Worm (Caenorhabditis elegans) whole organism, late embryonic: Measurements from ENCODE around the gene AH9.4.

Experiments
- C38D4.7 ChIP-seq: fragments of 200-800 bp; sonication (Bioruptor generic); optimal IDR thresholded peaks from 2 replicates; lab custom pipeline; 2018; ENCODE audit warnings: mild to moderate bottlenecking, missing genetic modification characterization, moderate library complexity, missing compliant biosample characterization
- F13H6.1 ChIP-seq: sonication (generic microtip); optimal IDR thresholded peaks from 2 replicates; lab custom pipeline; 2016; ENCODE audit warnings: missing genetic modification characterization, missing compliant biosample characterization
- K02D7.2 ChIP-seq: sonication (generic microtip); optimal IDR thresholded peaks from 2 replicates; lab custom pipeline; 2017; ENCODE audit warnings: mild to moderate bottlenecking, missing genetic modification characterization, missing compliant biosample characterization
- ama-1 ChIP-seq: fragments of 150-350 bp; optimal IDR thresholded peaks from 2 replicates; lab custom pipeline; 2014
- ceh-14 ChIP-seq: sonication (generic microtip); optimal IDR thresholded peaks from 2 replicates; lab custom pipeline; 2016; ENCODE audit warnings: missing genotype, missing genetic modification characterization, missing compliant biosample characterization
- ceh-22 ChIP-seq: sonication (generic microtip); optimal IDR thresholded peaks from 2 replicates; lab custom pipeline; 2017; ENCODE audit warnings: missing biosample characterization, missing genetic modification characterization
- ceh-34 ChIP-seq: sonication (generic microtip); optimal IDR thresholded peaks from 2 replicates; lab custom pipeline; 2016; ENCODE audit warnings: mild to moderate bottlenecking, missing genetic modification characterization, missing compliant biosample characterization
- ceh-48 ChIP-seq: sonication (generic microtip); optimal IDR thresholded peaks from 2 replicates; lab custom pipeline; 2016; ENCODE audit warnings: missing genetic modification characterization, inconsistent platforms, missing compliant biosample characterization
- che-1 ChIP-seq: sonication (generic microtip); optimal IDR thresholded peaks from 2 replicates; lab custom pipeline; 2016; ENCODE audit warnings: mild to moderate bottlenecking, missing genetic modification characterization, missing compliant biosample characterization
- ets-4 ChIP-seq: sonication (generic microtip); optimal IDR thresholded peaks from 2 replicates; lab custom pipeline; 2016; ENCODE audit warnings: missing genetic modification characterization, missing compliant biosample characterization
- fkh-10 ChIP-seq: fragments of 150-350 bp; optimal IDR thresholded peaks from 2 replicates; lab custom pipeline; 2014; ENCODE audit warnings: missing biosample characterization, missing genetic modification reagents, missing genetic modification characterization
- fkh-6 ChIP-seq: sonication (generic microtip); optimal IDR thresholded peaks from 2 replicates; lab custom pipeline; 2016; ENCODE audit warnings: missing genetic modification characterization, missing compliant biosample characterization
- hlh-8 ChIP-seq: sonication (generic microtip); optimal IDR thresholded peaks from 2 replicates; lab custom pipeline; 2016; ENCODE audit warnings: missing genotype, missing genetic modification characterization, missing compliant biosample characterization
- lin-11 ChIP-seq: fragments of 200-800 bp; sonication (Bioruptor generic); optimal IDR thresholded peaks from 2 replicates; lab custom pipeline; 2018; ENCODE audit warnings: mild to moderate bottlenecking, missing genetic modification characterization, missing compliant biosample characterization
- madf-2 ChIP-seq: sonication (generic microtip); optimal IDR thresholded peaks from 2 replicates; lab custom pipeline; 2017; ENCODE audit warnings: missing genetic modification characterization, missing compliant biosample characterization
- mec-3 ChIP-seq: sonication (generic microtip); optimal IDR thresholded peaks from 2 replicates; lab custom pipeline; 2016; ENCODE audit warnings: borderline replicate concordance, missing genetic modification characterization, missing compliant biosample characterization
- nhr-232 ChIP-seq: sonication (generic microtip); optimal IDR thresholded peaks from 2 replicates; lab custom pipeline; 2016; ENCODE audit warnings: missing genetic modification characterization, missing compliant biosample characterization
- odd-2 ChIP-seq: sonication (generic microtip); optimal IDR thresholded peaks from 2 replicates; lab custom pipeline; 2017; ENCODE audit warnings: antibody characterized with exemption, mild to moderate bottlenecking, missing genetic modification characterization, missing compliant biosample characterization
- pag-3 ChIP-seq: sonication (generic microtip); optimal IDR thresholded peaks from 2 replicates; lab custom pipeline; 2016; ENCODE audit warnings: missing compliant biosample characterization, missing genetic modification characterization, borderline replicate concordance
- pat-9 ChIP-seq: fragments of 200-800 bp; sonication (Bioruptor generic); optimal IDR thresholded peaks from 2 replicates; lab custom pipeline; 2018; ENCODE audit warnings: mild to moderate bottlenecking, missing genetic modification characterization, moderate library complexity, missing compliant biosample characterization
- pax-1 ChIP-seq: fragments of 150-350 bp; optimal IDR thresholded peaks from 2 replicates; lab custom pipeline; 2014; ENCODE audit warnings: missing biosample characterization, missing genetic modification characterization
- pha-4 ChIP-seq: fragments of 150-350 bp; optimal IDR thresholded peaks from 2 replicates; lab custom pipeline; 2018; ENCODE audit warnings: missing biosample characterization, missing genetic modification reagents, missing genetic modification characterization
- ref-2 ChIP-seq: sonication (generic microtip); optimal IDR thresholded peaks from 2 replicates; lab custom pipeline; 2016; ENCODE audit warnings: missing genetic modification characterization, missing compliant biosample characterization
- sox-4 ChIP-seq: sonication (generic microtip); optimal IDR thresholded peaks from 2 replicates; lab custom pipeline; 2017; ENCODE audit warnings: mild to moderate bottlenecking, missing genetic modification characterization, inconsistent platforms, missing compliant biosample characterization
- ttx-3 ChIP-seq: sonication (generic microtip); optimal IDR thresholded peaks from 2 replicates; lab custom pipeline; 2016; ENCODE audit warnings: missing genetic modification reagents, missing genetic modification characterization, missing compliant biosample characterization
- unc-42 ChIP-seq: sonication (generic microtip); optimal IDR thresholded peaks from 2 replicates; lab custom pipeline; 2016; ENCODE audit warnings: missing genotype, missing genetic modification characterization, missing compliant biosample characterization
- unc-55 ChIP-seq: sonication (generic microtip); optimal IDR thresholded peaks from 2 replicates; lab custom pipeline; 2017; ENCODE audit warnings: missing biosample characterization, missing genetic modification reagents, missing genetic modification characterization
- unc-86 ChIP-seq: sonication (generic microtip); optimal IDR thresholded peaks from 2 replicates; lab custom pipeline; 2016; ENCODE audit warnings: missing genetic modification characterization, missing compliant biosample characterization
- zip-5 ChIP-seq: sonication (generic microtip); optimal IDR thresholded peaks from 2 replicates; lab custom pipeline; 2016; ENCODE audit warnings: missing genetic modification characterization, missing compliant biosample characterization
- ztf-16 ChIP-seq: sonication (generic microtip); optimal IDR thresholded peaks from 2 replicates; lab custom pipeline; 2017; ENCODE audit warnings: missing genetic modification characterization, missing compliant biosample characterization

The AH9.4 gene

DNA sequence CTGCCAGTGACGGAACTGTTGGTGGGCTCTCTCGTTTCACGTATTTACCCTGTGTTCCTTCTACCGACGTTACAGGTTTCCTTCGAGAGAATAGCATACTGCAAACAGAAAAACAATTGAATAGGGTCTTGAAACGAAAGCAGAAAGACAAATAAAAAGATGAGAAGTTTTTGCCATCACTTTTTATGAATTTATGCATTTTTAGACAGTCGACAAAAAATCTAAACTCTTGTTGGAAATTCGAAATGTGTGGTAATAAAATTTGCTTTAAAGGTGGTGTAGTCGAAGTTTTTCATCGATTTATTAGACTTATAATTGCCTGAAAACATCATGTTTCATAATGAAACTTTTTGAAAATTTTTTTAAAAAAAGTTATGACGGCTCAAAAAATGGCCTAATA is 13.0 kb upstream of the AH9.4 start, which contains the start of gene sav-1:
sav-1 (minus strand) TSS at position 101 of the 400 bp plus-strand sequence.
- TF ChIP-seq K02D7.2 (tag; lab: Kevin White, UChicago) (no peak), ztf-16 (no peak), zip-5 (tag; lab: Kevin White, UChicago) (no peak)
- TF ChIP-seq, all 69 proteins: peak for 0

DNA sequence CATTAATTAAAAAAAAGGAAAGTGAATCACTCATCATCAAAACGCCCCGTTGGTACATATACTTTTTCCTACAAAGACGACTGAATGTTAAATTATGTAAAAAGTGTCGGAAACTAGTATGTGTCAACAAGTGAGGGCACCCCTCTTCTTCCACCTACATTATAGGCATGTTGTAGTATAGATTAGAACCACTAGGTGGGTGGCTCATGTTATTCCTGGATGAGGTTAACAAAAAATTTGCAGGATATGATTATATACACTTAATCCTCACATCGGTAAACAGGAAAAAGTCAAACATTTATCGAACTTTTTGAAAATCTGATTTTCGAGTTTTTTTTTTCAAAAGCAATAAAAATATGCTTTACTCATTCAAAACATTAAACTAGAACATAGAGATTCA is 1.9 kb upstream of the AH9.4 start:
- TF ChIP-seq pag-3 (tag; lab: Kevin White, UChicago), result no peak
- no peak for TF ChIP-seq fkh-10 (GFP tag; lab: Kevin White, UChicago)
- no peak for TF ChIP-seq lin-11 (tag; lab: Kevin White, UChicago)

DNA sequence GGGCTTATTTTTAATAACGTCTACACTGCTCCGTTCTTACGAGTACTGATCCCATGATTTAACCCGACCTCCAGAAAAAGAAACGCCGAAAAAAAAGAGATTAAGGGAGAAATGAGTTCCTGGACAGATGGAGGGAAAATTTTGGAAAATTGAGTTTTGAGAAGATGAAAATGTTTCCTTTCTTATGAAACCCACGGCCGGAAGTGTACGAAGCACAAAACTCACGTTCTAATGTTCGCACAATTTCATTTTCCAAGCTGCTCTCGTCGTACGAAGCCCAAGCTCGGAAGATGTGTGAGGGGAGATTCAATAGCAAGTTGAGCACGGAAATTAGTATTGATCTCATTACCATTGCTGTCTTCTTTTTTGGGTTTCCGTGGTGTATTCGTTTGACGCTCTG is 2.7 kb downstream of the AH9.4 start:
- no peak for TF ChIP-seq ceh-22 (tag; lab: Kevin White, UChicago)
- no peak for TF ChIP-seq C38D4.7 (GFP tag; lab: Kevin White, UChicago)
- peak; percentile 70 for TF ChIP-seq unc-42 (tag; lab: Kevin White, UChicago)
- TF ChIP-seq, all 69 proteins: peak for 1

DNA sequence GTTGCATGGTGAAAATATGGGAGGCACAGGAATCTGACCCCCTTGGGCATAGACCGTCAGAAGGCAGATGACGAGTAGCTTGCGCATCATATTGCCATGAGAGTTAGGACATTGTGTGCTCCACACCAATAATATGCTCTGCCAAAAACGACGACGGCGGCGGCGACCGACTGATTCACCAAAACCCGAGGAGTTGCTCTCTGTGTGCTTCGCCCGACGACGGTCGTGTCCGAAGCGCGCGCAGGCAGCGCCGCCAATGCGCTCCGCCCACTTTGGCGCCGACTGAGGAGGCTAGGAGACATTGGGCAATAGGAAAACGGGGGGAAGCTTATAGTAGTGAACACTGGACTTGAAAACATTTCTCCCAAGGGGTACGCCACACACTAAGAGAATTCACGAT is 6.2 kb downstream of the AH9.4 start, which contains the start of gene AH9.6:
AH9.6 (minus strand) TSS at position 183 of the 400 bp plus-strand sequence.
- TF ChIP-seq F13H6.1 (tag; lab: Kevin White, UChicago) (no peak), pha-4 (tag; lab: Kevin White, UChicago) (no peak), hlh-8 (tag; lab: Kevin White, UChicago) (no peak), ceh-34 (tag; lab: Kevin White, UChicago) (no peak), pag-3 (tag; lab: Kevin White, UChicago) (no peak), fkh-6 (no peak), ceh-48 (tag; lab: Kevin White, UChicago) (no peak), ceh-14 (no peak)

DNA sequence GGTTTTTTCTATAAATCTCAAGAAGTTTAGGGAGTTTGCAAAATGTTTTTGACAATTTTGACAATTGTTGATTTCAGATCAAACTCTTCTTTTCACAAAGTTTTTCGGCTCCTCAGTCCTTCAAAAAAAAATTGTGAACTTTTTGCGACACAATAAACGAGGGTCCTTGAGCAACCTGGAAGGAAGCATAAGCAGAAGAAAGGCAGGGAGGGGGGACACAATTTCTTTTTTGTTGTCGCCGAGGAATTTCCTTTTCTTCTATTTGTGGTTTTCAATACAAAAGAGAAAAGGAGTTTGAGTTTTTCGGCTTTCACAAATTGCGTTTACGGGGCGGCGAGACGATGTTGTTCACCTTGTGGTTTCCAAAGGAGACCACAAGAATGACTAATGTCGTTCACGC is 7.4 kb downstream of the AH9.4 start:
- TF ChIP-seq unc-42 (tag; lab: Kevin White, UChicago), result peak; percentile 19
- TF ChIP-seq madf-2 (tag; lab: Kevin White, UChicago), result no peak

DNA sequence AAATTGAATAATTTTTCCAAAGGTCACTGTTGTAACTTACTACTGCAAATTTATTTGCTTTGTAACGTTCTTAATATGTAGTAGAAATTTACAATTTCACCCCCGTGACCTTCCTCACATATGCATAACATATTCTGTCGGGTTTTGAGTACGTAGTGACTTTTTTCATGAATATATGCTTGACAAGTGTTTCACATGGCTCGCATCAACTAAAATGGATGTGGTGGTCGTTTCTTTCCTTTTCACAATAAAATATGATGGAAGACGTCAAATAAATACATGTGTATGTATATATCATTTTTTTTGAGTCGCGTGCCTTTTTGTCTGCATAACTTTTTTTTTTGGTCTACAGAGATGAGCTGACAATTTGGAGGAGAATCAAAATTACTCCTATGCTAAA is 7.8 kb downstream of the AH9.4 start:
- no peak for TF ChIP-seq ref-2 (tag; lab: Kevin White, UChicago)
- TF ChIP-seq ttx-3 (tag; lab: Kevin White, UChicago), result no peak

DNA sequence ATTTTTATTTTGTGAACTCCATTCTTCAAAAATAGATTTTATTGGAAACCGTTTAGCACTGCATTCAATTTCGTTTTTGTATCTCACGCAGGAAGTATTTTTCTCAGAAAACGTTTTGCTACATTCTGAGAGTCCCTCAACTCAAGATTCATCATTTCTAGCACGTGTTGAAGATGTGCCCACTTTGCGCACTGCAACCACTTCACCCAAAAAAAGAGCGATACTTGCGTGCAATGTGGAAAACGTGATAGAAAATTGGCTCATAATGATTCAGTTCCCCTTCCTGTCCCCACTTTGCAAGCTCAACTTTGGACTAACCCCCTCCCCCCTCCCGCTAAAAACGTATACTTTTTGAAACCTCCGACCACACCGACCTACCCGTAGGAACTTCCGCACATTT is 9.1 kb downstream of the AH9.4 start:
- TF ChIP-seq unc-86, result no peak
- TF ChIP-seq ama-1 (lab: Kevin White, UChicago), result no peak
- no peak for TF ChIP-seq mec-3 (tag; lab: Kevin White, UChicago)
- no peak for TF ChIP-seq C38D4.7 (GFP tag; lab: Kevin White, UChicago)
- TF ChIP-seq unc-55, result no peak
- no peak for TF ChIP-seq nhr-232 (tag; lab: Kevin White, UChicago)
- no peak for TF ChIP-seq ets-4 (tag; lab: Kevin White, UChicago)

DNA sequence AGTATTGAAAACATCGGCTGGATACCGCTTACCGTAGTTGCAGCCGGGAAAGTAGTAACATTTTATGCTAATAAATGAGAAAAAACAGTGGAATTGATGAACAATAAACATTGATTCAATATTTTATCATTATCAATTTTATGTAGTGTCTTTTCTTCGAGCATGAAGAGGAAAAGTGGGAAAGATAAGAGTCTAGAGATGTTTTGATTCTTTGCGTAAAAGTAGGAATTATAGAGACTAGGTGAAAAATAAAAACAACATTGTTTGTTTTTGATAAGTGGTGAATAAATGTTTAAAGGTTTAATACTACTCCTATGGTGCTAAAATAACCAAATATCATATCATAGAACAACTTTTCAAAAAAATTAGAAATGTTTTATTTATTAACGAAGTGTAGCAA is 11.7 kb downstream of the AH9.4 start:
- no peak for TF ChIP-seq pat-9 (tag; lab: Kevin White, UChicago)
- no peak for TF ChIP-seq unc-55
- TF ChIP-seq odd-2 (tag; lab: Kevin White, UChicago), result no peak
- TF ChIP-seq che-1, result no peak
- no peak for TF ChIP-seq sox-4 (tag; lab: Kevin White, UChicago)
- no peak for TF ChIP-seq pax-1 (tag; lab: Kevin White, UChicago)
